Fruit fly (Drosophila melanogaster): ENCODE measurements around the gene side-II.

side-II gene

dm6 chr2L:15009703-15010102, 37.6 kb upstream of the side-II start, which contains the start of the genes THG and Rnmt (continued):
- TF ChIP-seq CG10366 (GFP tag; IDR thresholded peaks at IDR 0.05) (peak; percentile 85), Hr51 (GFP tag; optimal IDR thresholded peaks at IDR 0.05) (peak; percentile 76 to 79), tap (tag; optimal IDR thresholded peaks at IDR 0.05) (peak; percentile 65), CG13123 (GFP tag; optimal IDR thresholded peaks at IDR 0.05) (peak; percentile 66), salm (tag; optimal IDR thresholded peaks at IDR 0.05) (peak; percentile 51), Hsf (GFP tag; optimal IDR thresholded peaks at IDR 0.05) (peak; percentile 84), Mad (GFP tag; optimal IDR thresholded peaks at IDR 0.05) (peak; percentile 74), CG17186 (GFP tag; optimal IDR thresholded peaks at IDR 0.05) (peak; percentile 29), sisA (GFP tag; IDR thresholded peaks at IDR 0.05) (peak; percentile 78), CG14710 (tag; optimal IDR thresholded peaks at IDR 0.05) (peak; percentile 85), run (tag; optimal IDR thresholded peaks at IDR 0.05) (peak; percentile 12), CG6175 (GFP tag; IDR thresholded peaks at IDR 0.05) (peak; percentile 71), ab (GFP tag; optimal IDR thresholded peaks at IDR 0.05) (no peak), Nf-YC (tag; optimal IDR thresholded peaks at IDR 0.05) (peak; percentile 75), CG10959 (GFP tag; IDR thresholded peaks at IDR 0.05) (peak; percentile 84), yki (optimal IDR thresholded peaks at IDR 0.05) (no peak), lbe (GFP tag; optimal IDR thresholded peaks at IDR 0.05) (peak; percentile 81), CG11456 (GFP tag; IDR thresholded peaks at IDR 0.05) (peak; percentile 85), CG3847 (GFP tag; IDR thresholded peaks at IDR 0.05) (peak; percentile 84), ssp (GFP tag; IDR thresholded peaks at IDR 0.05) (peak; percentile 66), CG17829 (tag; optimal IDR thresholded peaks at IDR 0.05) (peak; percentile 85), YL-1 (GFP tag; optimal IDR thresholded peaks at IDR 0.05) (peak; percentile 49), CG8924 (tag; optimal IDR thresholded peaks at IDR 0.05) (peak; percentile 84), unc-4 (GFP tag; IDR thresholded peaks at IDR 0.05; ENCODE audit: partially characterized antibody) (peak; percentile 93), B-H1 (GFP tag; IDR thresholded peaks at IDR 0.05) (peak; percentile 68), schlank (tag; optimal IDR thresholded peaks at IDR 0.05) (no peak), gro (GFP tag; optimal IDR thresholded peaks at IDR 0.05) (peak; percentile 67), CG7963 (GFP tag; IDR thresholded peaks at IDR 0.05; ENCODE audit: partially characterized antibody) (peak; percentile 80), Ets65A (GFP tag) (peak; percentile 93), CG4820 (GFP tag; optimal IDR thresholded peaks at IDR 0.05) (peak; percentile 68), CG7786 (GFP tag; optimal IDR thresholded peaks at IDR 0.05) (peak; percentile 50), CG34422 (GFP tag; IDR thresholded peaks at IDR 0.05) (peak; percentile 86), CG8944 (GFP tag; optimal IDR thresholded peaks at IDR 0.05) (peak; percentile 30), CG7357 (GFP tag; IDR thresholded peaks at IDR 0.05) (no peak; the same call in 2 of the 3 replicates), CG8388 (GFP tag; optimal IDR thresholded peaks at IDR 0.05) (peak; percentile 81), Fer2 (tag; optimal IDR thresholded peaks at IDR 0.05) (peak; percentile 77), CG9727 (GFP tag; optimal IDR thresholded peaks at IDR 0.05) (peak; percentile 77), dati (GFP tag; IDR thresholded peaks at IDR 0.05) (0 out of 2 replicates have a peak, but pooled peaks have one; percentile 37), Hand (GFP tag; optimal IDR thresholded peaks at IDR 0.05) (peak; percentile 32), dysf (GFP tag; IDR thresholded peaks at IDR 0.05) (peak; percentile 84), Sry-δ (GFP tag; optimal IDR thresholded peaks at IDR 0.05) (peak; percentile 91), ash1 (GFP tag; optimal IDR thresholded peaks at IDR 0.05) (no peak), Lhr (GFP tag; optimal IDR thresholded peaks at IDR 0.05) (peak; percentile 58), HLH3B (GFP tag; IDR thresholded peaks at IDR 0.05) (peak; percentile 82), Bdp1 (GFP tag; optimal IDR thresholded peaks at IDR 0.05) (peak; percentile 28), vnd (GFP tag; IDR thresholded peaks at IDR 0.05; ENCODE audit: partially characterized antibody) (peak; percentile 82), Doc3 (GFP tag; IDR thresholded peaks at IDR 0.05; ENCODE audit: partially characterized antibody) (peak; percentile 85), CG8765 (GFP tag; IDR thresholded peaks at IDR 0.05) (peak; percentile 68), ato (GFP tag; IDR thresholded peaks at IDR 0.05; ENCODE audit: partially characterized antibody) (peak; percentile 41; the same call in 1 of the 2 replicates), vvl (GFP tag; IDR thresholded peaks at IDR 0.05) (peak; percentile 92), scrt (GFP tag; optimal IDR thresholded peaks at IDR 0.05) (peak; percentile 48)

Data from whole organism, embryonic.